Worm (Caenorhabditis elegans): ENCODE data around the gene hrpa-2.

ce11 chrX:5205561-5205960 lies 10.6 kb upstream of the hrpa-2 start, which contains the start of gene H28G03.2:
- TF ChIP-seq nhr-237 (tag; optimal IDR thresholded peaks at IDR 0.05) (no peak), sea-2 (GFP tag; optimal IDR thresholded peaks at IDR 0.05) (no peak), nhr-43 (tag; optimal IDR thresholded peaks at IDR 0.05; ENCODE audit: poor library complexity, severe bottlenecking) (no peak), tbx-2 (tag; optimal IDR thresholded peaks at IDR 0.05) (no peak), nhr-12 (tag; optimal IDR thresholded peaks at IDR 0.05) (no peak), elt-2 (tag; optimal IDR thresholded peaks at IDR 0.05) (peak; percentile 14), ztf-11 (tag; optimal IDR thresholded peaks at IDR 0.05) (no peak), nfya-1 (tag; optimal IDR thresholded peaks at IDR 0.05; ENCODE audit: insufficient read depth) (peak; percentile 1), unc-62 (GFP tag; optimal IDR thresholded peaks at IDR 0.05) (no peak), nhr-11 (tag; optimal IDR thresholded peaks at IDR 0.05) (no peak), egl-27 (tag; optimal IDR thresholded peaks at IDR 0.05) (no peak), nhr-76 (tag; optimal IDR thresholded peaks at IDR 0.05) (no peak)

All from whole organism, L3 larva.